Fruit fly (Drosophila melanogaster) Kc167 (cell line): ENCODE data around the gene Galt.

Source experiments
- Myc ChIP-seq: fragments of >200 bp; optimal IDR thresholded peaks from 2 replicates; lab custom pipeline; 2017; ENCODE audit warnings: missing external identifiers
- Sin3A ChIP-seq: fragments of >200 bp; optimal IDR thresholded peaks from 2 replicates; lab custom pipeline; 2018; ENCODE audit warnings: missing external identifiers
- h ChIP-seq: fragments of >200 bp; optimal IDR thresholded peaks from 3 replicates; lab custom pipeline; 2018; ENCODE audit warnings: missing external identifiers
- insv ChIP-seq: fragments of >200 bp; optimal IDR thresholded peaks from 3 replicates; lab custom pipeline; 2018; ENCODE audit warnings: missing external identifiers
- psq ChIP-seq: fragments of >200 bp; optimal IDR thresholded peaks from 2 replicates; lab custom pipeline; 2017; ENCODE audit warnings: missing external identifiers
- ttk ChIP-seq: sonication (Bioruptor generic); optimal IDR thresholded peaks from 2 replicates; lab custom pipeline; 2017; ENCODE audit warnings: missing external identifiers

DNA sequence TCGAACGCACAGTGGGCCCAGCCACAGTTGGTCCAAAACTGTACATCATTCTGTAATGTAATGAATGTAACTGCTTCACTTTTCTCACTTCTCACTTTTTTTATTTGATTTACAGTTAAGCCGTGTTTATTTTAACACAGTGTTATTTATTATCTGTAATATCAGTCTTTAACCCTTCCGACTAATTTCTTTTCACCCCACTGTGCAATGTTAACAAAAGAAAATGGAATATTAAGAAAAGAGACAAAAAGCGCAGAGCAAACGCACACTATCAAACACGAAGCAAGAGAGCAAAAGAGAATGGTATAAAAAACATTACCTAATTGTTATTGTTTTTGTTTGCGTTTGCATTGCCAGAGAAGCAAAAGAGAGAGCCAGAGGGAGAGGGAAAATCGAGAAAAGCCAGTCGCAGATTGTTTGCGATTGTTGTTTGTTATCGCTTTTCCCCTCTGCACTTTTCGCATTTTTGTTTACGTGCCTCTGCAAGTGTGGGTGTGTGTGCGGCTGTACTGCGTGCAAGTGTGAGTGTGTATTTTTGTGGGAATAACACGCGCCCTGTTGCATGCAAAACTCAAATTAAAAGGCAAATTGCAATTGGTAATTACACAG lies 20.6 kb downstream of the Galt start:
- no peak for TF ChIP-seq psq (lab: Kevin White, UChicago)
- TF ChIP-seq Myc (lab: Kevin White, UChicago) = no peak
- no peak for TF ChIP-seq ttk (lab: Kevin White, UChicago)
- TF ChIP-seq h = no peak
- TF ChIP-seq Sin3A (lab: Kevin White, UChicago) = no peak
- TF ChIP-seq insv (lab: Kevin White, UChicago) = no peak
